Fruit fly (Drosophila melanogaster) S2 (cell line): ENCODE data around the gene Calr.

Experiments used
- CG8478 ChIP-seq: fragments of >200 bp; optimal IDR thresholded peaks from 2 replicates; lab custom pipeline; 2018
- CTCF ChIP-seq, 2 experiments: fragments of >200 bp; optimal IDR thresholded peaks; 2 replicates each; lab custom pipeline; 2018

- TF ChIP-seq CTCF (optimal IDR thresholded peaks at IDR 0.05; lab: Kevin White, UChicago): no peak
- no peak for TF ChIP-seq CG8478 (lab: Kevin White, UChicago)
These were observed 5.2 kb downstream of the Calr start for dm6 chr3R:9625443-9625842.
